Worm (Caenorhabditis elegans): ENCODE results near the gene twk-20.
A peak's percentile ranks its signal among the peaks of the same experiment; 100 is the strongest.

Gene twk-20

DNA sequence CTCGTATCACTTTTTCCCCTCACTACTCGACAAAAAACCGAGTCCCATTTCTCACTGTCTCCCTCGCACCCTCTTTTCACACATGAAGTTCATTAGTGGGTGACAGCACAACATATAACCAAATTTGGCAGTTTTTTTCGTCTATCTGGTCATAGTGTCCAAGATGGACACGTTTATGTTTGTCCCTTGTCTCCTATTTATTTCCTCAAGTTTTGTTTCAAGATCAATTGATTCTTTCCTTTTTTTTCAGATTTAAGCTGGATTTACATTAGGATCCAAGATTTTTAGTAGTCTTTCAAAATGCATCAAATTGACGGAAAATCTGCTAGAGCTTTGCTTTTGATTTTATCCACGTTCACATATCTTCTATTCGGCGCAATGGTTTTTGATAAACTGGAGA is at the start of gene twk-20:
Gene twk-20, plus strand, starts transcription at position 301 of the 400 bp plus-strand sequence.
- TF ChIP-seq sem-2 (GFP tag; optimal IDR thresholded peaks at IDR 0.05) (no peak), ces-1 (GFP tag; optimal IDR thresholded peaks at IDR 0.05) (peak; percentile 20), snpc-4 (tag; optimal IDR thresholded peaks at IDR 0.05) (no peak), zip-8 (tag; optimal IDR thresholded peaks at IDR 0.05) (no peak), hlh-1 (tag; optimal IDR thresholded peaks at IDR 0.05) (no peak)

DNA sequence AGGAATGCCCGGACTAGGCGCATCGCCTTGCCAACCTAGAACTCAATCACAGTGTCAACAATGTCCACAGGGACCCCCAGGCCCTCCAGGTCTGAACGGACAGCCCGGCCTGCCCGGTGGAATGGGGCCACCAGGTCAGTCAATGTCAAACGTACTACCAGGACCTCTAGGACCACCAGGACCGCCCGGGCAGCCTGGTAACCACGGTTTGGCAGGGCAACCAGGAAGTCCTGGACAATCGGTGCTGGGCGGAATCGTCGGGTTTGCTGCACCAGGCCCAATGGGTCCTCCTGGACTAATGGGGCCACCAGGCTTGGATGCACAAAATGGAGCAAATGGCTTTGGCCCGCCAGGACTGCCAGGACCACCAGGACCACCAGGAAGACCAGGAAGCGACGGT is 49.0 kb upstream of the twk-20 start:
- TF ChIP-seq cnd-1 (tag; optimal IDR thresholded peaks at IDR 0.05) (no peak), pha-4 (tag; optimal IDR thresholded peaks at IDR 0.05) (no peak), sptf-1 (tag; optimal IDR thresholded peaks at IDR 0.05) (no peak), zip-8 (tag; optimal IDR thresholded peaks at IDR 0.05) (no peak), drap-1 (GFP tag; optimal IDR thresholded peaks at IDR 0.05) (no peak), sem-2 (GFP tag; optimal IDR thresholded peaks at IDR 0.05) (no peak)

DNA sequence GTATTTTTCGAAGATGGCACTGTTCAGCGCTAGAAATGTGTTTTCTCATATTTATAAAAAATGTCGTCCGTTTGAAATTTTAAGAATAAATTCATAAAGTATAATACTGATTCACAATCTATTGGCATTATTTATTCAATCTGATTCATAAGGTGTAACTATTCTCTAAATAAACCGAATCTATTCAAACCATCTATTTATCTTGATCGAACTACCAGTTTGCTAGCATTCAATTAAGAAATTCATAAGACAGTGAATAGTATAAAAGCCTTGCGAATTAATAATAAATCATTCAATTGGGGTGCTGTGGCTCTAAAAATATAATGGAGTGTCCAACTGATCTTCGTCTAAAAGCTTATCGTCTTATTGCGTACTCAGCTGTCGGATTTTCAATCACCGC is 48.5 kb upstream of the twk-20 start, which contains the start of gene col-44:
Gene col-44, plus strand, starts transcription at position 301 of the 400 bp plus-strand sequence.
- TF ChIP-seq sptf-1 (tag; optimal IDR thresholded peaks at IDR 0.05) (no peak), ceh-43 (GFP tag; optimal IDR thresholded peaks at IDR 0.05) (no peak), tbx-8 (GFP tag; optimal IDR thresholded peaks at IDR 0.05) (no peak), zip-8 (tag; optimal IDR thresholded peaks at IDR 0.05) (no peak), bed-3 (GFP tag; optimal IDR thresholded peaks at IDR 0.05) (no peak), unc-39 (tag; optimal IDR thresholded peaks at IDR 0.05) (no peak), mep-1 (tag; optimal IDR thresholded peaks at IDR 0.05) (no peak), drap-1 (GFP tag; optimal IDR thresholded peaks at IDR 0.05) (no peak), ztf-11 (tag; optimal IDR thresholded peaks at IDR 0.05) (no peak), mab-5 (tag; optimal IDR thresholded peaks at IDR 0.05) (no peak)

DNA sequence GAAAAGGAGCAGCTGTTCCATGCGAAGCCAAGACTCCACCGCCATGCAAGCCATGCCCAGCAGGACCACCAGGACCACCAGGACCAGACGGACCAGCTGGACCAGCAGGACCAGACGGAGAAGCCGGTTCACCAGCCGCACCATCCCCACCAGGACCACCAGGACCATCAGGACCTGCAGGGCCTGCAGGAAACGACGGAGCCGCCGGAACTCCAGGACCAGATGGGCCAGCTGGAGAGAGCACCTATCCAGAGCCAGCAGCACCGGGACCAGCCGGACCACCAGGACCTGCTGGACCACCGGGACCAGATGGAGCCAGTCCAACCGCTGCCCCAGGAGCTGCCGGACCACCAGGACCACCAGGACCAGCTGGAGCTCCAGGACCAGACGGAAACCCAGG is 47.7 kb upstream of the twk-20 start:
- TF ChIP-seq ztf-11 (tag; optimal IDR thresholded peaks at IDR 0.05) (no peak), tbx-8 (GFP tag; optimal IDR thresholded peaks at IDR 0.05) (no peak), lin-32 (GFP tag; optimal IDR thresholded peaks at IDR 0.05) (no peak), nhr-28 (tag; optimal IDR thresholded peaks at IDR 0.05) (no peak), zip-8 (tag; optimal IDR thresholded peaks at IDR 0.05) (no peak), unc-62 (GFP tag; optimal IDR thresholded peaks at IDR 0.05) (no peak), elt-1 (tag; optimal IDR thresholded peaks at IDR 0.05; ENCODE audit: borderline replicate concordance, insufficient read depth) (no peak), ceh-43 (GFP tag; optimal IDR thresholded peaks at IDR 0.05) (no peak), nhr-12 (tag; optimal IDR thresholded peaks at IDR 0.05) (no peak), snpc-4 (tag; optimal IDR thresholded peaks at IDR 0.05) (no peak), mab-5 (tag; optimal IDR thresholded peaks at IDR 0.05) (no peak), sptf-1 (tag; optimal IDR thresholded peaks at IDR 0.05) (no peak), mep-1 (tag; optimal IDR thresholded peaks at IDR 0.05) (no peak), unc-39 (tag; optimal IDR thresholded peaks at IDR 0.05) (no peak), hlh-1 (tag; optimal IDR thresholded peaks at IDR 0.05) (no peak), ces-1 (GFP tag; optimal IDR thresholded peaks at IDR 0.05) (no peak), nhr-2 (tag; optimal IDR thresholded peaks at IDR 0.05) (no peak)

DNA sequence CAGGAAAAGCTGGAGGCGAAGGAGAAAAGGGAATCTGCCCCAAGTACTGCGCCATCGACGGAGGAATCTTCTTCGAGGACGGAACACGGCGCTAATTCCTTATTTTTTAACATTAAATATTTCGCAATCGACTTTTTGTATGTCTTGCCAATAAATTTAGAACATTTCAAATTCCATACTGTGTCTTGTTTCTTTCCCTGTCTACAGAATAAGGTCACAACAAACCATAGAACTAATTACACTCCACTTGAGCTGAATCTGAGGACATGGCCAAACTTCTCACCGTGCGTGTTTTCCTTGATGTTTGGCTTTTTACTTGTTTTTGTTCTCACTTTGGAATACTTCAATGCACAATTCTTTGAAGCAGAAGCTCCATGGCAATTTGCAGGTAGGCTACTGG is 47.3 kb upstream of the twk-20 start, which contains the start of gene F54B11.4:
Gene F54B11.4, plus strand, starts transcription at position 301 of the 400 bp plus-strand sequence.
- TF ChIP-seq pha-4 (tag; optimal IDR thresholded peaks at IDR 0.05) = no peak
- TF ChIP-seq bed-3 (GFP tag; optimal IDR thresholded peaks at IDR 0.05) = no peak
- TF ChIP-seq unc-39 (tag; optimal IDR thresholded peaks at IDR 0.05) = no peak
- TF ChIP-seq blmp-1 (tag; optimal IDR thresholded peaks at IDR 0.05) = no peak
- no peak for TF ChIP-seq flh-1 (GFP tag; optimal IDR thresholded peaks at IDR 0.05)
- no peak for TF ChIP-seq mab-5 (tag; optimal IDR thresholded peaks at IDR 0.05)
- no peak for TF ChIP-seq ztf-11 (tag; optimal IDR thresholded peaks at IDR 0.05)
- no peak for TF ChIP-seq elt-1 (tag; optimal IDR thresholded peaks at IDR 0.05; ENCODE audit: borderline replicate concordance, insufficient read depth)
- TF ChIP-seq nhr-237 (tag; optimal IDR thresholded peaks at IDR 0.05) = no peak
- TF ChIP-seq nhr-76 (tag; optimal IDR thresholded peaks at IDR 0.05) = no peak
- no peak for TF ChIP-seq unc-120 (tag; optimal IDR thresholded peaks at IDR 0.05; ENCODE audit: poor library complexity, severe bottlenecking)
- no peak for TF ChIP-seq tbx-8 (GFP tag; optimal IDR thresholded peaks at IDR 0.05)
- TF ChIP-seq snpc-4 (tag; optimal IDR thresholded peaks at IDR 0.05) = no peak
- no peak for TF ChIP-seq zip-8 (tag; optimal IDR thresholded peaks at IDR 0.05)
- no peak for TF ChIP-seq cnd-1 (tag; optimal IDR thresholded peaks at IDR 0.05)
- no peak for TF ChIP-seq hlh-1 (tag; optimal IDR thresholded peaks at IDR 0.05)
- no peak for TF ChIP-seq nhr-2 (tag; optimal IDR thresholded peaks at IDR 0.05)
- no peak for TF ChIP-seq elt-3 (tag; optimal IDR thresholded peaks at IDR 0.05)
- TF ChIP-seq lin-32 (GFP tag; optimal IDR thresholded peaks at IDR 0.05) = no peak
